Fruit fly (Drosophila melanogaster): ENCODE results near the gene Mcm6.

dm6 chrX:6673637-6674487 lies at the start of gene Mcm6, which contains the start of gene CG3198:
- TF ChIP-seq HLHmδ (GFP tag; optimal IDR thresholded peaks at IDR 0.05) = no peak
- no peak for TF ChIP-seq CG17829 (tag; optimal IDR thresholded peaks at IDR 0.05)
- no peak for TF ChIP-seq CG6272 (GFP tag; IDR thresholded peaks at IDR 0.05)
- no peak for TF ChIP-seq Hand (GFP tag; optimal IDR thresholded peaks at IDR 0.05)
